Fruit fly (Drosophila melanogaster) whole organism, adult: Measurements from ENCODE around the gene CG1213.

ENCODE experiments used
- CG11617 ChIP-seq: fragments of 200-800 bp; sonication (Bioruptor generic); optimal IDR thresholded peaks from 2 replicates; lab custom pipeline; 2017; ENCODE audit warnings: mild to moderate bottlenecking, missing biosample characterization, missing genetic modification reagents, missing genetic modification characterization
- CG12768 ChIP-seq: fragments of 200-800 bp; sonication (Bioruptor generic); optimal IDR thresholded peaks from 2 replicates; lab custom pipeline; 2017; ENCODE audit warnings: missing biosample characterization, missing genetic modification characterization, mild to moderate bottlenecking, moderate library complexity, missing genetic modification reagents
- CG14711 ChIP-seq: fragments of 200-800 bp; sonication (Bioruptor generic); optimal IDR thresholded peaks from 2 replicates; lab custom pipeline; 2018; ENCODE audit warnings: missing biosample characterization, mild to moderate bottlenecking, missing genetic modification characterization, moderate library complexity
- CG1620 ChIP-seq: fragments of 200-800 bp; sonication (Bioruptor generic); optimal IDR thresholded peaks from 2 replicates; lab custom pipeline; 2016; ENCODE audit warnings: missing biosample characterization, missing genetic modification characterization
- CG33017 ChIP-seq: fragments of 200-800 bp; sonication (Bioruptor generic); optimal IDR thresholded peaks from 2 replicates; lab custom pipeline; 2018; ENCODE audit warnings: missing biosample characterization, mild to moderate bottlenecking, missing genetic modification characterization, moderate library complexity
- CG5204 ChIP-seq: fragments of 200-800 bp; sonication (Bioruptor generic); optimal IDR thresholded peaks from 2 replicates; lab custom pipeline; 2016; ENCODE audit warnings: missing biosample characterization, missing genetic modification characterization
- CG7045 ChIP-seq: fragments of 200-800 bp; sonication (Bioruptor generic); optimal IDR thresholded peaks from 2 replicates; lab custom pipeline; 2017; ENCODE audit warnings: missing biosample characterization, mild to moderate bottlenecking, missing genetic modification characterization
- CG7101 ChIP-seq: fragments of 200-800 bp; sonication (Bioruptor generic); optimal IDR thresholded peaks from 2 replicates; lab custom pipeline; 2018; ENCODE audit warnings: missing biosample characterization, mild to moderate bottlenecking, missing genetic modification characterization, moderate library complexity
- Clk ChIP-seq: fragments of 200-800 bp; sonication (Bioruptor generic); optimal IDR thresholded peaks from 2 replicates; lab custom pipeline; 2017; ENCODE audit warnings: missing biosample characterization, missing genetic modification characterization
- Crg-1 ChIP-seq: fragments of 200-800 bp; sonication (Bioruptor generic); optimal IDR thresholded peaks from 2 replicates; lab custom pipeline; 2016; ENCODE audit warnings: missing biosample characterization, missing genetic modification characterization
- Hr96 ChIP-seq: fragments of 200-800 bp; sonication (Bioruptor generic); optimal IDR thresholded peaks from 2 replicates; lab custom pipeline; 2016; ENCODE audit warnings: missing biosample characterization, missing genetic modification characterization
- Mnt ChIP-seq: fragments of 200-800 bp; sonication (Bioruptor generic); optimal IDR thresholded peaks from 2 replicates; lab custom pipeline; 2016; ENCODE audit warnings: missing biosample characterization, mild to moderate bottlenecking, missing genetic modification characterization
- bab1 ChIP-seq: fragments of 200-800 bp; sonication (Bioruptor generic); optimal IDR thresholded peaks from 3 replicates; lab custom pipeline; 2019; ENCODE audit warnings: missing biosample characterization, mild to moderate bottlenecking, missing genetic modification characterization, moderate library complexity
- cic ChIP-seq: fragments of 200-800 bp; sonication (Bioruptor generic); optimal IDR thresholded peaks from 2 replicates; lab custom pipeline; 2017; ENCODE audit warnings: missing biosample characterization, mild to moderate bottlenecking, missing genetic modification characterization, moderate library complexity
- cnc ChIP-seq, 2 experiments: fragments of >200 bp; optimal IDR thresholded peaks; 2 replicates each; lab custom pipeline; 2017
- kay ChIP-seq: fragments of 200-800 bp; sonication (Bioruptor generic); peaks from one replicate; lab custom pipeline; 2016; ENCODE audit warnings: missing biosample characterization, missing genetic modification characterization, borderline replicate concordance
- ovo ChIP-seq: fragments of 200-800 bp; sonication (Bioruptor generic); optimal IDR thresholded peaks from 2 replicates; lab custom pipeline; 2016; ENCODE audit warnings: missing biosample characterization, missing genetic modification characterization
- pad ChIP-seq: fragments of 200-800 bp; sonication (Bioruptor generic); optimal IDR thresholded peaks from 3 replicates; lab custom pipeline; 2017; ENCODE audit warnings: missing biosample characterization, missing genetic modification characterization, mild to moderate bottlenecking, moderate library complexity, missing genetic modification reagents
- tj ChIP-seq: fragments of 200-800 bp; sonication (Bioruptor generic); optimal IDR thresholded peaks from 3 replicates; lab custom pipeline; 2017; ENCODE audit warnings: missing biosample characterization, mild to moderate bottlenecking, missing genetic modification characterization, moderate library complexity
- toe ChIP-seq: fragments of 200-800 bp; sonication (Bioruptor generic); optimal IDR thresholded peaks from 2 replicates; lab custom pipeline; 2016; ENCODE audit warnings: missing biosample characterization, missing genetic modification characterization

Gene CG1213

DNA sequence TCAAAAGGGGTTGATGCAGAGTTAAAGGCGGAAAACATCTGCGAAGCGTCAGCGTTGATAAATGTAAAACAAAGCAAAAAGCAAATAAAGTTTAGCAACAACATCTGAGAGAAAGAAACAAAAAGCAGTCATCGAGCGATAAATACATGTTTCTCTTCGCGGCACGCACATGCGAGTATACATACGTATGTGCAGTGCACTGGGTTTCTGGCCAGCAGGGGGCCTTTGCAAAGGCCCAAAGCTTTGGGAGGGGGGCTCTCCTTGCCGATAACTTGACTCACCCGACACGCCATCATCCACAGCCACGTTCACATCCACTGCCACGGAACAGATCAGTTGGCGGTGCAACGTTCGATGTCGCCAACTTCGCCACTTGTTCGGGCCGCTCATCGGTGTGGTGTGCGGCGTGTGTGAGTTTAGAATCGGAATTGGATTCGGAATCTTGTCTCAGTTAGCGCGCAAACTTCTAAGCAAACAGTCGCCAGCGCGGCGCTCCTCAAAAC lies 27.8 kb upstream of the CG1213 start, which contains the start of gene CG42675:
Gene CG42675, plus strand, starts transcription at position 453 of the 503 bp plus-strand sequence.
- TF ChIP-seq ovo (GFP tag; lab: Kevin White, UChicago) (no peak), CG11617 (GFP tag; lab: Kevin White, UChicago) (no peak), Hr96 (no peak), CG1620 (GFP tag; lab: Kevin White, UChicago) (no peak), Crg-1 (no peak), Clk (no peak), tj (GFP tag; lab: Kevin White, UChicago) (no peak), bab1 (no peak), Mnt (GFP tag; lab: Kevin White, UChicago) (no peak), cnc (optimal IDR thresholded peaks at IDR 0.05; lab: Kevin White, UChicago) (no peak), CG7045 (GFP tag; lab: Kevin White, UChicago) (no peak), pad (GFP tag; lab: Kevin White, UChicago) (no peak), toe (GFP tag; lab: Kevin White, UChicago) (no peak), CG12768 (GFP tag; lab: Kevin White, UChicago) (no peak), cic (no peak), CG5204 (GFP tag; lab: Kevin White, UChicago) (no peak)

DNA sequence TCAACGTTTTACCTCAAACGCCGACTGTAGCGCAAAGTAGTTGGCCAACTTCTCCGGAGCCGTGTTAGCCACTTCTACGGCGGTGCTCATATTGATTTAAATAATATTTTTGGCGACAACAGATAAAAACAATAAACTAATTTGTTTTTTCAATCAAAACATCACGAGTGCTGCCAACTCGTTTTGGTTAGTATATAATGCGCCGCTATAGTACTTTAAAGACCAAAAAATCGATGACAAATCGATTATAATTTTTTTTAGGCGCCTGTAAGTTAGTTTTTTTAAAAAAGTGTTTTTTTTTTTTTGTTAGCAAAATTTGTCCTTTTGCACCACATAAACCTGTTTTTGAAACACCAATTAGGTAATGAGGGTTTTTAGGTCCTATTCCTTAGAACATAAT lies 19.7 kb upstream of the CG1213 start, which contains the start of gene Hpr1:
Gene Hpr1, minus strand, starts transcription at position 198 of the 400 bp plus-strand sequence.
- TF ChIP-seq kay (GFP tag; lab: Kevin White, UChicago) (peak; percentile 86), tj (GFP tag; lab: Kevin White, UChicago) (no peak)

DNA sequence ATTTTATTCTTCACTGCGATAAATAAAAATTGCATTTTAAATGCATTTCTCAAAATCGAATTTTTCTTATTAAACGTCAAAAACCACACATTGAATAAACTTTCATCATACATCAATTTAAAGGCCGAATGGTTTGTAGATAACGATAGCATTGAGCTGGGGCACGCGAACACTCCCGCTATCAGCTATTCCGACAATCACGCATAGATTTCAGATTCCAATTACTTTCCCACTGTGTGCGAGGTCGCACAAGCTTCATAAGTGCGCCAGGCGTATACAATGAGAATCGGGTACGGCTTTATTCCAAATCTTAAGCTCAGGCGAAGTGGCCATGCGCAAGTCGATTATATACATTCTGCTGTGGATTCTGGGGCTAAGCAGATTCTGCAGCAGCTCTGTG lies 19.2 kb upstream of the CG1213 start, which contains the start of gene CG46303:
Gene CG46303, plus strand, starts transcription at position 223 of the 400 bp plus-strand sequence.
- TF ChIP-seq toe (GFP tag; lab: Kevin White, UChicago) (no peak), cic (no peak), CG7045 (GFP tag; lab: Kevin White, UChicago) (no peak), CG11617 (GFP tag; lab: Kevin White, UChicago) (no peak), CG12768 (GFP tag; lab: Kevin White, UChicago) (no peak), CG14711 (tag; lab: Kevin White, UChicago) (no peak), Hr96 (no peak), Crg-1 (no peak), kay (GFP tag; lab: Kevin White, UChicago) (no peak), CG5204 (GFP tag; lab: Kevin White, UChicago) (no peak), CG7101 (tag; lab: Kevin White, UChicago) (no peak), ovo (GFP tag; lab: Kevin White, UChicago) (no peak), Mnt (GFP tag; lab: Kevin White, UChicago) (no peak), CG1620 (GFP tag; lab: Kevin White, UChicago) (no peak), bab1 (no peak), Clk (no peak), pad (GFP tag; lab: Kevin White, UChicago) (no peak)

DNA sequence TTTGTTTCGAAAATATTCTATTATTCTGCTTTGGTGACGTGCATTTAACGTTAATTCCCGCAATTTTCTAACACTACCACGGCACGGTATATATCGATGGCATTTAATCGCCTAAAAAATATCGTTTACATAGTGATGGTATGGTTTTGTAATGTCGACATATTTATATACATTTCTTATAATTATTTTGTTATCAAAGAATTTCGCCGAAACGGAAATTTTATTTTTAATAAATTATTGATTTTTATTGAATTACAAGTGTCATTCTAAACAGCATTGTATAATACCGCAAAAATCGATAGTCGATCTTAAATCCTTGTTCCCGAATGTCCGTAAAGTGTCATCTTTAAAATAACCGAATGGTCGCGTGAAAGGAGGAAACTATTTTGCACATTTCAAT lies 16.5 kb upstream of the CG1213 start, which contains the start of the genes Sec20 and dgrn:
Gene Sec20, minus strand, starts transcription at position 77 of the 400 bp plus-strand sequence.
Gene dgrn, plus strand, starts transcription at position 160 of the 400 bp plus-strand sequence.
- TF ChIP-seq Clk (peak; percentile 36), CG7045 (GFP tag; lab: Kevin White, UChicago) (peak; percentile 60), toe (GFP tag; lab: Kevin White, UChicago) (peak; percentile 69), Hr96 (peak; percentile 40), CG12768 (GFP tag; lab: Kevin White, UChicago) (peak; percentile 42), CG11617 (GFP tag; lab: Kevin White, UChicago) (peak; percentile 74), cic (peak; percentile 20), CG1620 (GFP tag; lab: Kevin White, UChicago) (peak; percentile 72), ovo (GFP tag; lab: Kevin White, UChicago) (peak; percentile 57), kay (GFP tag; lab: Kevin White, UChicago) (peak; percentile 96), bab1 (peak; percentile 64), cnc (optimal IDR thresholded peaks at IDR 0.05; lab: Kevin White, UChicago) (no peak), Mnt (GFP tag; lab: Kevin White, UChicago) (peak; percentile 74), pad (GFP tag; lab: Kevin White, UChicago) (peak; percentile 63), CG14711 (tag; lab: Kevin White, UChicago) (peak; percentile 66), CG5204 (GFP tag; lab: Kevin White, UChicago) (peak; percentile 64), CG7101 (tag; lab: Kevin White, UChicago) (peak; percentile 73), tj (GFP tag; lab: Kevin White, UChicago) (peak; percentile 62), Crg-1 (peak; percentile 55), CG33017 (tag; lab: Kevin White, UChicago) (peak; percentile 54)

DNA sequence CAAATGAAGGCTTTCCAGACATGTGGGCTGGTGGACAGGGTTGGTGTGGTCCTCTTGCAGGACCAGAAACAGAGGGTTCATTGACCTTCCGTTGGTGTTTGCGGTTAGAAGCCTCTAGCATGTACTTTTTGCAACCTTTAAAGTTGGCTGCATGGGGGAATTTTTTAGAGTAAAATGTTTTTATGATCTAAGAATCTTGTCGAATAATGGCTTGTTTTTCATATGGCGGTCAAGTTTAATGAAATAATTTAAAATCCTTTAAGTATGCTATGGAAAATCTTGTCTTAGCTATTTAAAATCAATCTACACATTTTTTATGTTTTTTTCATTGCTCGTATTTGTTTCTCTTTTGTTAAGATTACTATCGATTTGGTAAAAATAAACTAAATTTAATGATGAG lies 11.2 kb upstream of the CG1213 start, which contains the start of gene glob3:
Gene glob3, plus strand, starts transcription at position 301 of the 400 bp plus-strand sequence.
- no peak for TF ChIP-seq ovo (GFP tag; lab: Kevin White, UChicago)

DNA sequence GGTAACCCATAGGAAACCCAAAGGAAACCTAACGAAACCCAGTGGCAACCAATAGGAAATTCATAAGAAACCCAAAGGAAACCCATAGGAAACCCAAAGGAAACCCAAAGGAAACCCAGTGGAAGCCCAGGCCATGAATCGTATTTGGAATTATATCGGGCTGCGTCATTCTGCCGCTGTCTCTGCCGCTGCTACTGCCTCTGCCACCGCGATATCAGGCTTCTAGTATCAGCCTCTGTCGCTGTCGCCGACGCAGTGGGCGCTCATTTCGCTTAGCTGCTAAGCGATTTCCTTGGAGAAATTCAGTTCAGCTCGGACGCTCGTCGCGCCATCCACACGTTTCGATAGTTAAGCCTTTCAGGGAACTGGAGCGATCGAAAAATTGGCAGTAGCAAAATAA lies 9.6 kb upstream of the CG1213 start, which contains the start of gene CG1208:
Gene CG1208, plus strand, starts transcription at position 301 of the 400 bp plus-strand sequence.
- no peak for TF ChIP-seq ovo (GFP tag; lab: Kevin White, UChicago)
- no peak for TF ChIP-seq CG33017 (tag; lab: Kevin White, UChicago)
- TF ChIP-seq CG1620 (GFP tag; lab: Kevin White, UChicago), result no peak
- no peak for TF ChIP-seq Clk
- TF ChIP-seq cnc (optimal IDR thresholded peaks at IDR 0.05; lab: Kevin White, UChicago), result no peak
